Fruit fly (Drosophila melanogaster): Measurements from ENCODE around the gene CG42266.

The CG42266 gene

DNA sequence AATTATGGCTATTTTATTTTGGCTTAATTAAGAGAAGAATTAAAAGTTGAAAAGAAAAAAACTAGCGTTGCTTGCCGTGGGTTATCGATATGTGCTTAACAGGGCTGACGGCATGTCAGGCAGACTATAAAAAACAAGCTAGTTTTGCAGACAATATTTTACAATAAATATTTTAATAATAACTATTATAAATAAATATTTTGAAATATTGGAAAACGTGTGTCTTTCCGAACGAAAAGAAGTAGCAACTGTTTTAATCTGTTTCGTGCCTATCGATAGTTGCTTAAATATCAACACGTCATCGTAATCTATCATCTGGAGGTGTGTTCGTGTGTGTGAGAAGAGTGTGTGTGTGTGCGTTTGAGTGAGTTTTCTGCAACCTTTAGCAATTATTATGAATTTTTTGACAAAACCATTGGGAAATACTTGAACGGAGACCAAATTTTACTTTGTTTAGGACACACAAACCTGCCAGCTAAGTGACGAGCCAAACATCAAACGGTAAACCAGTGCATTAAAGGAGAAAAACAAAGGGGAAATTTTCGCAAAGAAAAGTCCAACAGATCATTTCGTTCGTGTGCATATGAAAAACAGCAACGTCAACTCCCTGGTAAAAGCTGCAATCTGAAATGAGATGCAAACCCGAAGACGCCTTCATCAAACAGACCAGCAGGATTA, 33.0 kb downstream of the CG42266 start, which contains the start of the genes CG5861 and Syx5 (continued):
- no peak for TF ChIP-seq Drgx (GFP tag; IDR thresholded peaks at IDR 0.05)
- no peak for TF ChIP-seq CG32767 (GFP tag; IDR thresholded peaks at IDR 0.05)
- peak in 1 of 3 experiments; percentile 14 for TF ChIP-seq Stat92E (GFP tag; optimal IDR thresholded peaks at IDR 0.05)
- no peak for TF ChIP-seq CG1647 (GFP tag; optimal IDR thresholded peaks at IDR 0.05)
- TF ChIP-seq btn (GFP tag; optimal IDR thresholded peaks at IDR 0.05), result no peak
- peak; percentile 93 for TF ChIP-seq CG17359 (tag; optimal IDR thresholded peaks at IDR 0.05)
- no peak for TF ChIP-seq Tbp (GFP tag; optimal IDR thresholded peaks at IDR 0.05)
- TF ChIP-seq CG7556 (GFP tag; optimal IDR thresholded peaks at IDR 0.05), result peak; percentile 51
- peak; percentile 92 for TF ChIP-seq CG34224 (GFP tag; IDR thresholded peaks at IDR 0.05; ENCODE audit: partially characterized antibody)
- TF ChIP-seq CG8281 (tag; optimal IDR thresholded peaks at IDR 0.05), result no peak
- TF ChIP-seq ken (GFP tag; IDR thresholded peaks at IDR 0.05), result 0 out of 3 replicates have a peak, but pooled peaks have one; percentile 22
- TF ChIP-seq CG1233 (GFP tag; optimal IDR thresholded peaks at IDR 0.05), result peak; percentile 29

DNA sequence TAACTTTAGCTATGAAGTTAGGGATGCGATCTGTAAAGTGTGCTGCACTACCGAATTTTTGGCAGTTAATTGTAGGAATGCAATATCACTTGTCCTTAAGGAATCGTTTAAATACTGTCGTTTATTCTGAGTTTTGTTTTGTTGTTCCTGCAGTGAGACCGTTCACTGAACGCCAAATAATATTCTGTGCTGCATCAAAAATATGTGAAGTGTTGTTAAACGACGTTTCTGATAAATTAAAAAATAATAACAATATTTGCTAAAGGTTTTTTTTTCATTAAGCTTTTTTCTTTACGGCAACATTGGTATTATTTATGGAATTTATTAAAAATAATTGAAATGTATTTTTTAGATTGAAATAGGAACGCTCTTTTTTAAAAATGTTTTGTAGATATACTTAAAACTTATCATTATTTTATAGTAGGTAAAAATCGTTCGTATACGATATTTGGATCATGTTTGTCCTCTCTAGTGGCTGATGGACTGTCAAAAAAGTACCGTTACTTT, 37.3 kb downstream of the CG42266 start, which contains the start of gene GMF:
Gene GMF, minus strand, starts transcription at position 182 of the 507 bp plus-strand sequence.
- no peak for TF ChIP-seq BtbVII (GFP tag; optimal IDR thresholded peaks at IDR 0.05)
- peak; percentile 1 for TF ChIP-seq CG16863 (GFP tag; optimal IDR thresholded peaks at IDR 0.05)
- peak; percentile 54 for TF ChIP-seq CG8388 (GFP tag; optimal IDR thresholded peaks at IDR 0.05)
- no peak for TF ChIP-seq GATAe (GFP tag; conservative IDR thresholded peaks at IDR 0.05)
- no peak for TF ChIP-seq CG32532 (GFP tag; IDR thresholded peaks at IDR 0.05)
- no peak for TF ChIP-seq Oaz (GFP tag; IDR thresholded peaks at IDR 0.05)
- no peak for TF ChIP-seq Gug (GFP tag; IDR thresholded peaks at IDR 0.05)
- TF ChIP-seq Fer1 (GFP tag; optimal IDR thresholded peaks at IDR 0.05), result peak; percentile 2
- TF ChIP-seq PHDP (tag; optimal IDR thresholded peaks at IDR 0.05), result peak; percentile 6
- no peak for TF ChIP-seq Bgb (GFP tag; IDR thresholded peaks at IDR 0.05; ENCODE audit: partially characterized antibody)
- TF ChIP-seq grn (GFP tag; optimal IDR thresholded peaks at IDR 0.05), result peak; percentile 50
- TF ChIP-seq CkIIα-i1 (GFP tag; IDR thresholded peaks at IDR 0.05), result no peak
- no peak for TF ChIP-seq CG4707 (GFP tag; optimal IDR thresholded peaks at IDR 0.05)
- TF ChIP-seq CG2120 (GFP tag; optimal IDR thresholded peaks at IDR 0.05), result peak; percentile 41
- TF ChIP-seq CG10431 (GFP tag; optimal IDR thresholded peaks at IDR 0.05), result no peak
- TF ChIP-seq Xbp1 (GFP tag; optimal IDR thresholded peaks at IDR 0.05), result peak; percentile 43
- TF ChIP-seq hb (GFP tag; IDR thresholded peaks at IDR 0.05; ENCODE audit: partially characterized antibody), result no peak
- peak; percentile 53 for TF ChIP-seq CG15601 (tag; optimal IDR thresholded peaks at IDR 0.05)
- TF ChIP-seq CG1602 (GFP tag; optimal IDR thresholded peaks at IDR 0.05), result peak; percentile 23
- TF ChIP-seq CG9817 (tag; optimal IDR thresholded peaks at IDR 0.05), result peak; percentile 35
- peak; percentile 25 for TF ChIP-seq CG13424 (tag; optimal IDR thresholded peaks at IDR 0.05)
- TF ChIP-seq lilli (GFP tag; optimal IDR thresholded peaks at IDR 0.05), result peak; percentile 45
- no peak for TF ChIP-seq CG6854 (GFP tag; optimal IDR thresholded peaks at IDR 0.05)
- TF ChIP-seq CG10462 (GFP tag; optimal IDR thresholded peaks at IDR 0.05), result no peak
- no peak for TF ChIP-seq CG9215 (GFP tag; IDR thresholded peaks at IDR 0.05)
- TF ChIP-seq disco-r (GFP tag; optimal IDR thresholded peaks at IDR 0.05), result no peak
- TF ChIP-seq salm (tag; optimal IDR thresholded peaks at IDR 0.05), result peak; percentile 6
- TF ChIP-seq Eip74EF (GFP tag; optimal IDR thresholded peaks at IDR 0.05), result peak in 1 of 2 experiments; percentile 0
- TF ChIP-seq lbe (GFP tag; optimal IDR thresholded peaks at IDR 0.05), result peak; percentile 38
- TF ChIP-seq lola (GFP tag; optimal IDR thresholded peaks at IDR 0.05), result peak in 1 of 3 experiments; percentile 62
- peak; percentile 41 for TF ChIP-seq exex (tag; optimal IDR thresholded peaks at IDR 0.05)
- no peak for TF ChIP-seq NC2α (GFP tag; optimal IDR thresholded peaks at IDR 0.05)
- TF ChIP-seq Hsf (GFP tag; optimal IDR thresholded peaks at IDR 0.05), result peak; percentile 25
- TF ChIP-seq gem (tag; optimal IDR thresholded peaks at IDR 0.05), result peak; percentile 74
- TF ChIP-seq stwl (tag; optimal IDR thresholded peaks at IDR 0.05), result peak; percentile 76
- TF ChIP-seq CG1024 (GFP tag; IDR thresholded peaks at IDR 0.05), result no peak

Measured in whole organism, embryonic.